Fruit fly (Drosophila melanogaster) whole organism: ENCODE results near the gene CG5262.

Experiments
- EcR ChIP-seq, 2 experiments: fragments of >200 bp; optimal IDR thresholded peaks; 2 replicates each; lab custom pipeline; 2017; ENCODE audit warnings: missing biosample characterization in 2 of 2, missing genetic modification characterization in 2 of 2, missing genetic modification reagents in 2 of 2
- pan ChIP-seq: fragments of >200 bp; optimal IDR thresholded peaks from 2 replicates; lab custom pipeline; 2017

dm6 chr3L:20427449-20427848, 2.8 kb downstream of the CG5262 start, which contains the start of gene CG5274:
- TF ChIP-seq EcR (GFP tag; optimal IDR thresholded peaks at IDR 0.05; lab: Kevin White, UChicago) (no peak), pan (lab: Kevin White, UChicago) (no peak)
